Fruit fly (Drosophila melanogaster) whole organism, embryonic: ENCODE results near the gene CG16758.
A peak's percentile ranks its signal among the peaks of the same experiment; 100 is the strongest.

Source experiments
- CG10321 ChIP-seq: fragments of 200-800 bp; sonication (Bioruptor generic); IDR thresholded peaks from 2 replicates; pipeline ENCODE4 v1.3.6; 2022; ENCODE audit warnings: missing biosample characterization, missing genetic modification characterization
- CG10979 ChIP-seq: fragments of 200-800 bp; sonication (Bioruptor generic); optimal IDR thresholded peaks from 2 replicates; lab custom pipeline; 2018; ENCODE audit warnings: missing biosample characterization, mild to moderate bottlenecking, missing genetic modification characterization, moderate library complexity
- CG11093 ChIP-seq: fragments of 200-800 bp; sonication (Bioruptor generic); IDR thresholded peaks from 3 replicates; pipeline ENCODE4 v1.3.6; 2022; ENCODE audit warnings: missing biosample characterization, missing genetic modification characterization
- CG12071 ChIP-seq: fragments of 200-800 bp; sonication (Bioruptor generic); optimal IDR thresholded peaks from 3 replicates; lab custom pipeline; 2018; ENCODE audit warnings: missing biosample characterization, mild to moderate bottlenecking, missing genetic modification characterization
- CG12942 ChIP-seq: fragments of 200-800 bp; sonication (Bioruptor generic); optimal IDR thresholded peaks from 3 replicates; lab custom pipeline; 2016; ENCODE audit warnings: missing biosample characterization, missing genetic modification characterization
- CG13424 ChIP-seq: fragments of 200-800 bp; sonication (Bioruptor generic); optimal IDR thresholded peaks from 2 replicates; lab custom pipeline; 2019; ENCODE audit warnings: missing biosample characterization, mild to moderate bottlenecking, missing genetic modification characterization, moderate library complexity
- CG13624 ChIP-seq: fragments of 200-800 bp; sonication (Bioruptor generic); optimal IDR thresholded peaks from 2 replicates; lab custom pipeline; 2016; ENCODE audit warnings: missing biosample characterization, missing genetic modification characterization
- CG14014 ChIP-seq: fragments of 200-800 bp; sonication (Bioruptor generic); IDR thresholded peaks from 2 replicates; pipeline ENCODE4 v1.3.6; 2022; ENCODE audit warnings: missing biosample characterization, missing genetic modification characterization
- CG14050 ChIP-seq: fragments of 200-800 bp; sonication (Bioruptor generic); IDR thresholded peaks from 3 replicates; pipeline ENCODE4 v1.3.6; 2022; ENCODE audit warnings: missing biosample characterization, missing genetic modification characterization
- CG14667 ChIP-seq: fragments of 200-800 bp; sonication (Bioruptor generic); IDR thresholded peaks from 2 replicates; pipeline ENCODE4 v1.3.6; 2022; ENCODE audit warnings: missing biosample characterization, missing genetic modification characterization
- CG14710 ChIP-seq: fragments of 200-800 bp; sonication (Bioruptor generic); optimal IDR thresholded peaks from 3 replicates; lab custom pipeline; 2019; ENCODE audit warnings: missing biosample characterization, mild to moderate bottlenecking, missing genetic modification characterization, moderate library complexity
- CG15601 ChIP-seq: fragments of 200-800 bp; sonication (Bioruptor generic); optimal IDR thresholded peaks from 3 replicates; lab custom pipeline; 2019; ENCODE audit warnings: missing biosample characterization, mild to moderate bottlenecking, missing genetic modification characterization, moderate library complexity
- CG1602 ChIP-seq: fragments of 200-800 bp; sonication (Bioruptor generic); optimal IDR thresholded peaks from 3 replicates; lab custom pipeline; 2016; ENCODE audit warnings: missing biosample characterization, missing genetic modification characterization
- CG32532 ChIP-seq: fragments of 200-800 bp; sonication (Bioruptor generic); IDR thresholded peaks from 2 replicates; pipeline ENCODE4 v1.3.6; 2022; ENCODE audit warnings: missing biosample characterization, missing genetic modification characterization
- CG3281 ChIP-seq: fragments of 200-800 bp; sonication (Bioruptor generic); optimal IDR thresholded peaks from 3 replicates; lab custom pipeline; 2017; ENCODE audit warnings: missing biosample characterization, mild to moderate bottlenecking, missing genetic modification characterization
- CG42726 ChIP-seq: fragments of 200-800 bp; sonication (Bioruptor generic); IDR thresholded peaks from 2 replicates; pipeline ENCODE4 v1.3.6; 2022; ENCODE audit warnings: missing biosample characterization, missing genetic modification characterization; ENCODE audit not compliant: partially characterized antibody
- CG6765 ChIP-seq: fragments of 200-800 bp; sonication (Bioruptor generic); optimal IDR thresholded peaks from 3 replicates; lab custom pipeline; 2017; ENCODE audit warnings: missing biosample characterization, mild to moderate bottlenecking, missing genetic modification characterization
- Chrac-16 ChIP-seq: fragments of 200-800 bp; sonication (Bioruptor generic); optimal IDR thresholded peaks from 3 replicates; lab custom pipeline; 2016; ENCODE audit warnings: missing biosample characterization, missing genetic modification characterization
- CkIIα-i1 ChIP-seq: fragments of 200-800 bp; sonication (Bioruptor generic); IDR thresholded peaks from 2 replicates; pipeline ENCODE4 v1.3.6; 2022; ENCODE audit warnings: missing biosample characterization, missing genetic modification characterization
- Dad ChIP-seq: fragments of 200-800 bp; sonication (Bioruptor generic); optimal IDR thresholded peaks from 3 replicates; lab custom pipeline; 2016; ENCODE audit warnings: missing biosample characterization, missing genetic modification characterization
- Dip3 ChIP-seq: fragments of 200-800 bp; sonication (Bioruptor generic); optimal IDR thresholded peaks from 3 replicates; lab custom pipeline; 2016; ENCODE audit warnings: missing biosample characterization, missing genetic modification characterization
- Dref ChIP-seq: fragments of 200-800 bp; sonication (Bioruptor generic); IDR thresholded peaks from 2 replicates; pipeline ENCODE4 v1.3.6; 2022; ENCODE audit warnings: missing biosample characterization, missing genetic modification characterization
- Ets65A ChIP-seq: fragments of 200-800 bp; sonication (Bioruptor generic); peaks from one replicate; lab custom pipeline; 2016; ENCODE audit warnings: missing biosample characterization, missing genetic modification characterization
- Fer1 ChIP-seq: fragments of 200-800 bp; sonication (Bioruptor generic); optimal IDR thresholded peaks from 2 replicates; lab custom pipeline; 2017; ENCODE audit warnings: missing biosample characterization, mild to moderate bottlenecking, missing genetic modification characterization
- Fer2 ChIP-seq: fragments of 200-800 bp; sonication (Bioruptor generic); optimal IDR thresholded peaks from 2 replicates; lab custom pipeline; 2018; ENCODE audit warnings: missing biosample characterization, mild to moderate bottlenecking, missing genetic modification characterization, moderate library complexity
- HLH3B ChIP-seq: fragments of 200-800 bp; sonication (Bioruptor generic); IDR thresholded peaks from 2 replicates; pipeline ENCODE4 v1.3.6; 2022; ENCODE audit warnings: missing biosample characterization, missing genetic modification characterization
- MTF-1 ChIP-seq: fragments of 200-800 bp; sonication (Bioruptor generic); optimal IDR thresholded peaks from 2 replicates; lab custom pipeline; 2018; ENCODE audit warnings: missing biosample characterization, mild to moderate bottlenecking, missing genetic modification characterization, borderline replicate concordance
- Nf-YC ChIP-seq: fragments of 200-800 bp; optimal IDR thresholded peaks from 3 replicates; lab custom pipeline; 2019; ENCODE audit warnings: missing biosample characterization, mild to moderate bottlenecking, missing genetic modification characterization, moderate library complexity
- Pdp1 ChIP-seq, 2 experiments: fragments of 200-800 bp; sonication (Bioruptor generic); optimal IDR thresholded peaks; 3 replicates each; lab custom pipeline; 2016; ENCODE audit warnings: missing biosample characterization in 2 of 2, missing genetic modification characterization in 2 of 2, mild to moderate bottlenecking in 1 of 2, moderate library complexity in 1 of 2
- Ravus ChIP-seq: fragments of 200-800 bp; sonication (Bioruptor generic); IDR thresholded peaks from 2 replicates; pipeline ENCODE4 v1.3.6; 2022; ENCODE audit warnings: missing biosample characterization, missing genetic modification characterization
- Rfx ChIP-seq: fragments of 200-800 bp; sonication (Bioruptor generic); IDR thresholded peaks from 2 replicates; pipeline ENCODE4 v1.3.6; 2022; ENCODE audit warnings: missing biosample characterization, missing genetic modification characterization
- chinmo ChIP-seq: fragments of 200-800 bp; sonication (Bioruptor generic); IDR thresholded peaks from 4 replicates; pipeline ENCODE4 v1.3.6; 2022; ENCODE audit warnings: missing biosample characterization, missing genetic modification characterization; ENCODE audit not compliant: partially characterized antibody
- crp ChIP-seq, 2 experiments: fragments of 200-800 bp; sonication (Bioruptor generic); optimal IDR thresholded peaks; 2 replicates in 1 of 2; 3 replicates in 1 of 2; lab custom pipeline; 2017; ENCODE audit warnings: missing biosample characterization in 2 of 2, missing genetic modification characterization in 2 of 2, mild to moderate bottlenecking in 1 of 2, moderate library complexity in 1 of 2
- hb ChIP-seq: fragments of 200-800 bp; sonication (Bioruptor generic); IDR thresholded peaks from 3 replicates; pipeline ENCODE4 v1.3.6; 2022; ENCODE audit warnings: missing biosample characterization, missing genetic modification characterization; ENCODE audit not compliant: partially characterized antibody
- hkb ChIP-seq, 2 experiments: fragments of 200-800 bp in 1 of 2; fragments of >200 bp in 1 of 2; sonication (Bioruptor generic) in 1 of 2; IDR thresholded peaks in 1 of 2; optimal IDR thresholded peaks in 1 of 2; 2 replicates each; pipeline versions ENCODE4 v1.3.6 to Lab custom; 2017 to 2022; ENCODE audit warnings: missing biosample characterization in 1 of 2, missing genetic modification characterization in 1 of 2
- jumu ChIP-seq: fragments of 200-800 bp; sonication (Bioruptor generic); optimal IDR thresholded peaks from 3 replicates; lab custom pipeline; 2016; ENCODE audit warnings: missing biosample characterization, missing genetic modification characterization
- lmd ChIP-seq: fragments of 200-800 bp; sonication (Bioruptor generic); IDR thresholded peaks from 2 replicates; pipeline ENCODE4 v1.3.6; 2022; ENCODE audit warnings: missing biosample characterization, missing genetic modification characterization
- luna ChIP-seq: fragments of 200-800 bp; sonication (Bioruptor generic); optimal IDR thresholded peaks from 2 replicates; lab custom pipeline; 2016; ENCODE audit warnings: missing biosample characterization, missing genetic modification characterization
- nmo ChIP-seq: fragments of 200-800 bp; sonication (Bioruptor generic); optimal IDR thresholded peaks from 2 replicates; lab custom pipeline; 2018; ENCODE audit warnings: missing biosample characterization, mild to moderate bottlenecking, missing genetic modification characterization, moderate library complexity
- pb ChIP-seq: fragments of 200-800 bp; sonication (Bioruptor generic); optimal IDR thresholded peaks from 3 replicates; lab custom pipeline; 2016; ENCODE audit warnings: missing biosample characterization, missing genetic modification characterization
- phol ChIP-seq: fragments of 200-800 bp; sonication (Bioruptor generic); optimal IDR thresholded peaks from 3 replicates; lab custom pipeline; 2018; ENCODE audit warnings: missing biosample characterization, mild to moderate bottlenecking, missing genetic modification characterization, moderate library complexity
- repo ChIP-seq: fragments of 200-800 bp; sonication (Bioruptor generic); optimal IDR thresholded peaks from 2 replicates; lab custom pipeline; 2016; ENCODE audit warnings: missing biosample characterization, missing genetic modification characterization
- schlank ChIP-seq: fragments of 200-800 bp; sonication (Bioruptor generic); optimal IDR thresholded peaks from 2 replicates; lab custom pipeline; 2018; ENCODE audit warnings: missing biosample characterization, mild to moderate bottlenecking, missing genetic modification characterization
- scrt ChIP-seq: fragments of 200-800 bp; sonication (Bioruptor generic); optimal IDR thresholded peaks from 2 replicates; lab custom pipeline; 2018; ENCODE audit warnings: missing biosample characterization, mild to moderate bottlenecking, missing genetic modification characterization, moderate library complexity
- sd ChIP-seq: fragments of 200-800 bp; sonication (Bioruptor generic); optimal IDR thresholded peaks from 3 replicates; lab custom pipeline; 2018; ENCODE audit warnings: missing biosample characterization, mild to moderate bottlenecking, missing genetic modification characterization, moderate library complexity
- tll ChIP-seq, 2 experiments: fragments of 200-800 bp in 1 of 2; fragments of >200 bp in 1 of 2; sonication (Bioruptor generic) in 1 of 2; optimal IDR thresholded peaks; 2 replicates each; lab custom pipeline; 2017 to 2019; ENCODE audit warnings: missing biosample characterization in 2 of 2, missing genetic modification characterization in 2 of 2, mild to moderate bottlenecking in 1 of 2, moderate library complexity in 1 of 2
- ttk ChIP-seq: fragments of 200-800 bp; sonication (Bioruptor generic); IDR thresholded peaks from 2 replicates; pipeline ENCODE4 v2.1.2; 2022; ENCODE audit warnings: missing biosample characterization, missing genetic modification characterization
- twi ChIP-seq: fragments of 200-800 bp; optimal IDR thresholded peaks from 2 replicates; lab custom pipeline; 2019; ENCODE audit warnings: missing biosample characterization, mild to moderate bottlenecking, missing genetic modification characterization, moderate library complexity
- vnd ChIP-seq: fragments of 200-800 bp; sonication (Bioruptor generic); IDR thresholded peaks from 3 replicates; pipeline ENCODE4 v1.3.6; 2022; ENCODE audit warnings: missing biosample characterization, missing genetic modification characterization; ENCODE audit not compliant: partially characterized antibody
- wek ChIP-seq: fragments of 200-800 bp; sonication (Bioruptor generic); optimal IDR thresholded peaks from 3 replicates; lab custom pipeline; 2018; ENCODE audit warnings: missing biosample characterization, mild to moderate bottlenecking, missing genetic modification characterization, moderate library complexity

Gene CG16758

DNA sequence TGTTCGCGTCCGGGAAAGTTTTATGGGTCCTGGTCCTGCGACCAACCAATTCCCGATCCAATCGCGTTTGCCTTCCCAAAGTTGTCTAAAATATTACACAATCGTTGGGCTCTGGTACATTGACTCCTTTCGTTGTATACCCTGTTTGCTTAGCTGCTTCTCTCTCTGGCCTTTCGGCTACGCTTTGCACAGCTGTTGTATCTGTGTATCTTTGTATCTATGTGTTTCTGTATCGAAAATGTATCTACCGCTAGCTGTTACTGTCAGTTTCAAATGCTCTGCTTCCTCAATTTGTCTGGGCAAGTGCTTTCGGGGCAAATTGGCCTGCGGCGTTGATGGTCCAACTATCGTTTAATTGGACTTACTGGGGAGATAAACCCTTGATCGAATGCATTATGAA is 33.7 kb downstream of the CG16758 start (continued):
- no peak for TF ChIP-seq CG10979 (tag; lab: Kevin White, UChicago)
- no peak for TF ChIP-seq Dad (GFP tag; lab: Kevin White, UChicago)
- TF ChIP-seq CG12071, result peak; percentile 32
- no peak for TF ChIP-seq CG13624
- TF ChIP-seq pb (GFP tag; lab: Kevin White, UChicago), result no peak
- 0 out of 4 replicates have a peak, but pooled peaks have one; percentile 43 for TF ChIP-seq chinmo (GFP tag; lab: Robert Waterston, UW)
- no peak for TF ChIP-seq CG13424 (tag; lab: Kevin White, UChicago)
- TF ChIP-seq CG14710 (tag; lab: Kevin White, UChicago), result no peak
- TF ChIP-seq crp (GFP tag; optimal IDR thresholded peaks at IDR 0.05; lab: Kevin White, UChicago), result no peak
- no peak for TF ChIP-seq CkIIα-i1
- TF ChIP-seq Ets65A, result peak; percentile 88
- no peak for TF ChIP-seq CG1602 (GFP tag; lab: Kevin White, UChicago)
- TF ChIP-seq lmd (GFP tag; lab: Robert Waterston, UW), result no peak
- no peak for TF ChIP-seq CG14667
- TF ChIP-seq CG15601, result peak; percentile 8
- peak; percentile 2 for TF ChIP-seq Fer1 (GFP tag; lab: Kevin White, UChicago)
- TF ChIP-seq Ravus (GFP tag; lab: Robert Waterston, UW), result no peak
- TF ChIP-seq Chrac-16 (GFP tag; lab: Kevin White, UChicago), result no peak
- TF ChIP-seq twi (tag; lab: Kevin White, UChicago), result no peak
- TF ChIP-seq phol (tag; lab: Kevin White, UChicago), result no peak
- TF ChIP-seq CG10321, result no peak
- TF ChIP-seq CG11093 (GFP tag; lab: Robert Waterston, UW), result no peak
- TF ChIP-seq hkb (optimal IDR thresholded peaks at IDR 0.05; lab: Kevin White, UChicago), result no peak
- TF ChIP-seq hkb (GFP tag; IDR thresholded peaks at IDR 0.05; lab: Robert Waterston, UW), result peak; percentile 27; the same call in 1 of the 2 replicates
- peak; percentile 41 for TF ChIP-seq CG3281 (GFP tag; lab: Kevin White, UChicago)
- TF ChIP-seq luna (GFP tag; lab: Kevin White, UChicago), result no peak
- no peak for TF ChIP-seq CG6765
- TF ChIP-seq vnd (GFP tag; lab: Robert Waterston, UW), result no peak
- TF ChIP-seq tll (GFP tag; optimal IDR thresholded peaks at IDR 0.05; lab: Kevin White, UChicago), result no peak
- TF ChIP-seq Pdp1 (GFP tag; optimal IDR thresholded peaks at IDR 0.05; lab: Kevin White, UChicago), result peak in 1 of 2 experiments; percentile 37
- TF ChIP-seq sd (tag; lab: Kevin White, UChicago), result no peak
- no peak for TF ChIP-seq CG14050 (GFP tag; lab: Robert Waterston, UW)
- TF ChIP-seq Fer2 (tag; lab: Kevin White, UChicago), result no peak
- no peak for TF ChIP-seq CG32532 (GFP tag; lab: Robert Waterston, UW)
- no peak for TF ChIP-seq Rfx
- TF ChIP-seq Dref (GFP tag; lab: Robert Waterston, UW), result no peak
- no peak for TF ChIP-seq Nf-YC (tag; lab: Kevin White, UChicago)
- TF ChIP-seq CG42726 (GFP tag; lab: Robert Waterston, UW), result no peak
- no peak for TF ChIP-seq CG14014 (GFP tag; lab: Robert Waterston, UW)
- TF ChIP-seq nmo (GFP tag; lab: Kevin White, UChicago), result no peak
- TF ChIP-seq repo (GFP tag; lab: Kevin White, UChicago), result no peak
- peak; percentile 3 for TF ChIP-seq MTF-1 (GFP tag; lab: Kevin White, UChicago)
- TF ChIP-seq wek (GFP tag; lab: Kevin White, UChicago), result peak; percentile 38
- no peak for TF ChIP-seq CG12942 (GFP tag; lab: Kevin White, UChicago)
- no peak for TF ChIP-seq scrt
- TF ChIP-seq hb, result no peak
- TF ChIP-seq jumu, result no peak
- TF ChIP-seq HLH3B (GFP tag; lab: Robert Waterston, UW), result no peak
- TF ChIP-seq schlank (tag; lab: Kevin White, UChicago), result peak; percentile 7
- no peak for TF ChIP-seq ttk (GFP tag; lab: Robert Waterston, UW)
- TF ChIP-seq Dip3 (GFP tag; lab: Kevin White, UChicago), result no peak
